Worm (Caenorhabditis elegans) whole organism, early embryonic: ENCODE measurements around the gene sas-6.

ENCODE experiments used
- B0310.2 ChIP-seq: sonication (generic microtip); optimal IDR thresholded peaks from 2 replicates; lab custom pipeline; 2016; ENCODE audit warnings: mild to moderate bottlenecking, missing genetic modification characterization, missing compliant biosample characterization
- F13C5.2 ChIP-seq: sonication (generic microtip); optimal IDR thresholded peaks from 2 replicates; lab custom pipeline; 2017; ENCODE audit warnings: mild to moderate bottlenecking, missing genetic modification characterization, inconsistent platforms, missing compliant biosample characterization
- aly-1 ChIP-seq: sonication (generic microtip); optimal IDR thresholded peaks from 2 replicates; lab custom pipeline; 2016; ENCODE audit warnings: missing genetic modification characterization, missing compliant biosample characterization
- ama-1 ChIP-seq: fragments of 150-350 bp; optimal IDR thresholded peaks from 2 replicates; lab custom pipeline; 2014

DNA sequence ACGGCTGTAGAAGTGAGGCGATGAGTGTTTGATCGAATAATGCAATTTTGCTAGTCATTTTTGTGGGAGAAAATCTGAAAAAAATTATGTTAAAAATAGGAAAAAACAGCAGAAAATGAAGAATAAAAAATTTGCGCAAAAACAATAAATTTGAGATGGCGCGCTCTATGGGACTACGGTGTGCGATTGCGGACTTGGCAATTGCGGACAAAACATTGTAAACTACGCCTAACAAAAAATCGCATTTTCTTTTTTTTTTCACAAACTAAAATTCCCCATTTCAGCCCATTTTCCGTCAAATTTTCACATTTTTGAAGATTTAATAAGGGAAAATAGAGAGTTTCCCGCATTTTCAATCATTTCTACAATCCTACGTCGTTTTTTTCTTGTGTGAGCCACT, at the start of gene sas-6, which contains the start of gene Y45F10D.7:
- TF ChIP-seq B0310.2 (tag; lab: Kevin White, UChicago) (no peak), aly-1 (tag; lab: Kevin White, UChicago) (no peak), F13C5.2 (tag; lab: Kevin White, UChicago) (peak; percentile 84), ama-1 (no peak)
